Fruit fly (Drosophila melanogaster) Kc167 (cell line): Measurements from ENCODE around the gene CG12229.

Experiments
- Myc ChIP-seq: fragments of >200 bp; optimal IDR thresholded peaks from 2 replicates; lab custom pipeline; 2017; ENCODE audit warnings: missing external identifiers
- h ChIP-seq: fragments of >200 bp; optimal IDR thresholded peaks from 3 replicates; lab custom pipeline; 2018; ENCODE audit warnings: missing external identifiers
- insv ChIP-seq: fragments of >200 bp; optimal IDR thresholded peaks from 3 replicates; lab custom pipeline; 2018; ENCODE audit warnings: missing external identifiers
- psq ChIP-seq: fragments of >200 bp; optimal IDR thresholded peaks from 2 replicates; lab custom pipeline; 2017; ENCODE audit warnings: missing external identifiers
- ttk ChIP-seq: sonication (Bioruptor generic); optimal IDR thresholded peaks from 2 replicates; lab custom pipeline; 2017; ENCODE audit warnings: missing external identifiers

- TF ChIP-seq h (no peak), insv (lab: Kevin White, UChicago) (no peak), ttk (no peak), psq (lab: Kevin White, UChicago) (no peak), Myc (no peak)
Observed at dm6 chr3L:17457695-17458242, 21.5 kb upstream of the CG12229 start.
